Fruit fly (Drosophila melanogaster) whole organism: ENCODE measurements around the gene CG6282.

ENCODE experiments used
- CG8478 ChIP-seq: fragments of >200 bp; optimal IDR thresholded peaks from 2 replicates; lab custom pipeline; 2018; ENCODE audit warnings: inconsistent platforms
- usp ChIP-seq: fragments of >200 bp; optimal IDR thresholded peaks from 2 replicates; lab custom pipeline; 2017; ENCODE audit warnings: missing biosample characterization, missing genetic modification characterization, mixed read lengths

DNA sequence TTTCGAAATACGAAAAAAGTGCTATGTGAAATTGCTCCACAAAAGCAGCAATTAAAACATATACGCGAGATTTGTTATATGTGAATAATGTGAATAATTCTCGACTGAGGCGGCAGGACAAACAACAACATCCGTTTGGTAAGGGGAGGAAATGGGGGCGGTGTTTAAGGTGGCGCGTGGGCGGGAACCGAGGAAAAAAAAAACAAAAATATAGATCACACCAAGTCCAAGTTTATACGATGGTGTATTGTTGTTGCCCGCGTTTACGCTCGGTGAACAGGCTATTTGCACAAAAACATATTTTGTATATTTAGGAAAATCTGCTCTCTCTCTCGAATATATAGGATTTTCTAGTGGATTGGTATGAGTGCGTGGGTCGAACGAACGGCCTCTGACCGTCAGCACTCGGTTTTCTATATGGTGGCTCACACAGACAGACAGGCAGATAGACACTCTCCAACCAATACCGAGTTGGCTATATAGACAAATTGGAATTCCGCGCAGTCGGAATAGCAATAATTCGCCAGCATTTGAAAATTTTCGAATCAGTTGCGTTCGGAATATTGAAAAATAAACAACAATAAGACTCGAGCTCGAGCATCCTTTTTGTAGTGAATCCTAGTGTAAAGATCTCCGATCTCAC, 25.4 kb downstream of the CG6282 start:
- TF ChIP-seq CG8478 (no peak), usp (GFP tag; lab: Kevin White, UChicago) (no peak)
